Worm (Caenorhabditis elegans) whole organism, early embryonic: ENCODE results near the gene otpl-5.

Experiments used
- aly-1 ChIP-seq: sonication (generic microtip); optimal IDR thresholded peaks from 2 replicates; lab custom pipeline; 2016; ENCODE audit warnings: missing genetic modification characterization, missing compliant biosample characterization
- ama-1 ChIP-seq: fragments of 150-350 bp; optimal IDR thresholded peaks from 2 replicates; lab custom pipeline; 2014
- ceh-13 ChIP-seq: fragments of 200-800 bp; sonication (Bioruptor generic); optimal IDR thresholded peaks from 2 replicates; lab custom pipeline; 2018; ENCODE audit warnings: mild to moderate bottlenecking, missing genetic modification characterization, missing compliant biosample characterization
- flt-1 ChIP-seq: fragments of 200-800 bp; sonication (Bioruptor generic); IDR thresholded peaks from 2 replicates; pipeline ENCODE4 v1.3.6; 2022; ENCODE audit warnings: missing genetic modification characterization, missing compliant biosample characterization
- hmbx-1 ChIP-seq: sonication (generic microtip); optimal IDR thresholded peaks from 2 replicates; lab custom pipeline; 2016; ENCODE audit warnings: mild to moderate bottlenecking, missing genetic modification characterization, missing compliant biosample characterization
- hmg-4 ChIP-seq: fragments of 200-800 bp; sonication (Bioruptor generic); optimal IDR thresholded peaks from 2 replicates; lab custom pipeline; 2018; ENCODE audit warnings: mild to moderate bottlenecking, missing genetic modification characterization, missing compliant biosample characterization
- pes-1 ChIP-seq: fragments of 200-800 bp; sonication (Bioruptor generic); IDR thresholded peaks from 2 replicates; pipeline ENCODE4 v1.3.6; 2022; ENCODE audit warnings: missing genetic modification reagents, missing genetic modification characterization, missing compliant biosample characterization
- scrt-1 ChIP-seq: fragments of 200-800 bp; sonication (Bioruptor generic); IDR thresholded peaks from 2 replicates; pipeline ENCODE4 v1.3.6; 2022; ENCODE audit warnings: missing genetic modification characterization, missing compliant biosample characterization
- sea-1 ChIP-seq: fragments of 200-800 bp; sonication (Bioruptor generic); conservative IDR thresholded peaks from 2 replicates; pipeline ENCODE4 v1.3.6; 2022; ENCODE audit warnings: missing genetic modification characterization, missing compliant biosample characterization
- tra-4 ChIP-seq: sonication (generic microtip); optimal IDR thresholded peaks from 2 replicates; lab custom pipeline; 2017; ENCODE audit warnings: missing genetic modification characterization, missing compliant biosample characterization

- TF ChIP-seq ama-1 (lab: Kevin White, UChicago) (no peak), sea-1 (GFP tag; lab: Robert Waterston, UW) (no peak), hmg-4 (no peak), flt-1 (GFP tag; lab: Robert Waterston, UW) (no peak), pes-1 (no peak), ceh-13 (GFP tag; lab: Kevin White, UChicago) (no peak), tra-4 (tag; lab: Kevin White, UChicago) (no peak), hmbx-1 (tag; lab: Kevin White, UChicago) (no peak), scrt-1 (GFP tag; lab: Robert Waterston, UW) (no peak), aly-1 (tag; lab: Kevin White, UChicago) (no peak)
Measured at ce11 chrV:8517711-8518110, 11.6 kb upstream of the otpl-5 start.
